Worm (Caenorhabditis elegans): Measurements from ENCODE around the gene spsb-1.

ce11 chrII:15207562-15207961 is 11.0 kb downstream of the spsb-1 start:
- no peak for TF ChIP-seq mdl-1 (tag; optimal IDR thresholded peaks at IDR 0.05)
- no peak for TF ChIP-seq ceh-63 (GFP tag; optimal IDR thresholded peaks at IDR 0.05)
- TF ChIP-seq elt-3 (tag; optimal IDR thresholded peaks at IDR 0.05), result no peak
- TF ChIP-seq egl-13 (tag; optimal IDR thresholded peaks at IDR 0.05), result no peak
- TF ChIP-seq lin-13 (GFP tag; optimal IDR thresholded peaks at IDR 0.05), result no peak
- TF ChIP-seq mep-1 (tag; optimal IDR thresholded peaks at IDR 0.05), result no peak
- no peak for TF ChIP-seq nhr-77 (tag; optimal IDR thresholded peaks at IDR 0.05)
- no peak for TF ChIP-seq mef-2 (tag; optimal IDR thresholded peaks at IDR 0.05)
- no peak for TF ChIP-seq sox-4 (tag; optimal IDR thresholded peaks at IDR 0.05)

All from whole organism, L1 larva.